Worm (Caenorhabditis elegans): ENCODE data around the gene fbxc-24.

- no peak for TF ChIP-seq nhr-237 (tag; optimal IDR thresholded peaks at IDR 0.05)
- no peak for TF ChIP-seq elt-1 (tag; optimal IDR thresholded peaks at IDR 0.05; ENCODE audit: borderline replicate concordance, insufficient read depth)
- TF ChIP-seq M03D4.4 (tag; optimal IDR thresholded peaks at IDR 0.05), result no peak
Observed at ce11 chrII:880666-881226, 28.7 kb downstream of the fbxc-24 start.

Data from whole organism, mixed stage, embryonic.